Fruit fly (Drosophila melanogaster) whole organism, embryonic: ENCODE measurements around the gene CG14961.

Experiments
- ATbp ChIP-seq: fragments of 200-800 bp; sonication (Bioruptor generic); optimal IDR thresholded peaks from 2 replicates; lab custom pipeline; 2017; ENCODE audit warnings: missing biosample characterization, mild to moderate bottlenecking, missing genetic modification characterization, missing genetic modification reagents
- Bdp1 ChIP-seq: fragments of 200-800 bp; sonication (Bioruptor generic); optimal IDR thresholded peaks from 3 replicates; lab custom pipeline; 2016; ENCODE audit warnings: missing biosample characterization, missing genetic modification characterization
- CG10462 ChIP-seq: fragments of 200-800 bp; sonication (Bioruptor generic); optimal IDR thresholded peaks from 2 replicates; lab custom pipeline; 2016; ENCODE audit warnings: missing biosample characterization, missing genetic modification characterization
- CG10654 ChIP-seq: fragments of 200-800 bp; sonication (Bioruptor generic); optimal IDR thresholded peaks from 2 replicates; lab custom pipeline; 2016; ENCODE audit warnings: missing biosample characterization, missing genetic modification characterization
- CG11085 ChIP-seq: fragments of 200-800 bp; sonication (Bioruptor generic); IDR thresholded peaks from 2 replicates; pipeline ENCODE4 v1.3.6; 2022; ENCODE audit warnings: missing biosample characterization, missing genetic modification characterization
- CG11093 ChIP-seq: fragments of 200-800 bp; sonication (Bioruptor generic); IDR thresholded peaks from 3 replicates; pipeline ENCODE4 v1.3.6; 2022; ENCODE audit warnings: missing biosample characterization, missing genetic modification characterization
- CG11456 ChIP-seq: fragments of 200-800 bp; sonication (Bioruptor generic); IDR thresholded peaks from 3 replicates; pipeline ENCODE4 v1.3.6; 2022; ENCODE audit warnings: missing biosample characterization, missing genetic modification characterization
- CG13296 ChIP-seq: fragments of 200-800 bp; sonication (Bioruptor generic); optimal IDR thresholded peaks from 3 replicates; lab custom pipeline; 2018; ENCODE audit warnings: missing biosample characterization, mild to moderate bottlenecking, missing genetic modification characterization
- CG13424 ChIP-seq: fragments of 200-800 bp; sonication (Bioruptor generic); optimal IDR thresholded peaks from 2 replicates; lab custom pipeline; 2019; ENCODE audit warnings: missing biosample characterization, mild to moderate bottlenecking, missing genetic modification characterization, moderate library complexity
- CG14014 ChIP-seq: fragments of 200-800 bp; sonication (Bioruptor generic); IDR thresholded peaks from 2 replicates; pipeline ENCODE4 v1.3.6; 2022; ENCODE audit warnings: missing biosample characterization, missing genetic modification characterization
- CG15696 ChIP-seq: fragments of 200-800 bp; sonication (Bioruptor generic); optimal IDR thresholded peaks from 2 replicates; lab custom pipeline; 2019; ENCODE audit warnings: missing biosample characterization, mild to moderate bottlenecking, missing genetic modification characterization, moderate library complexity
- CG16779 ChIP-seq: fragments of 200-800 bp; sonication (Bioruptor generic); IDR thresholded peaks from 2 replicates; pipeline ENCODE4 v1.3.6; 2022; ENCODE audit warnings: missing biosample characterization, missing genetic modification characterization
- CG17568 ChIP-seq: fragments of 200-800 bp; sonication (Bioruptor generic); optimal IDR thresholded peaks from 2 replicates; lab custom pipeline; 2018; ENCODE audit warnings: missing biosample characterization, mild to moderate bottlenecking, missing genetic modification characterization, moderate library complexity
- CG17912 ChIP-seq: fragments of 200-800 bp; sonication (Bioruptor generic); optimal IDR thresholded peaks from 2 replicates; lab custom pipeline; 2018; ENCODE audit warnings: missing biosample characterization, mild to moderate bottlenecking, missing genetic modification characterization
- CG2129 ChIP-seq: fragments of 200-800 bp; sonication (Bioruptor generic); IDR thresholded peaks from 2 replicates; pipeline ENCODE4 v1.3.6; 2022; ENCODE audit warnings: missing biosample characterization, missing genetic modification characterization; ENCODE audit not compliant: partially characterized antibody
- CG2199 ChIP-seq: fragments of 200-800 bp; sonication (Bioruptor generic); IDR thresholded peaks from 3 replicates; pipeline ENCODE4 v1.3.6; 2022; ENCODE audit warnings: missing biosample characterization, missing genetic modification characterization
- CG30431 ChIP-seq: fragments of 200-800 bp; sonication (Bioruptor generic); optimal IDR thresholded peaks from 2 replicates; lab custom pipeline; 2017; ENCODE audit warnings: missing biosample characterization, missing genetic modification characterization
- CG3065 ChIP-seq: fragments of 200-800 bp; sonication (Bioruptor generic); optimal IDR thresholded peaks from 2 replicates; lab custom pipeline; 2016; ENCODE audit warnings: missing biosample characterization, missing genetic modification characterization
- CG33213 ChIP-seq: fragments of 200-800 bp; sonication (Bioruptor generic); optimal IDR thresholded peaks from 3 replicates; lab custom pipeline; 2016; ENCODE audit warnings: missing biosample characterization, missing genetic modification characterization
- CG33557 ChIP-seq: fragments of 200-800 bp; sonication (Bioruptor generic); optimal IDR thresholded peaks from 2 replicates; lab custom pipeline; 2019; ENCODE audit warnings: missing biosample characterization, mild to moderate bottlenecking, missing genetic modification characterization, moderate library complexity
- CG3407 ChIP-seq: fragments of 200-800 bp; sonication (Bioruptor generic); optimal IDR thresholded peaks from 2 replicates; lab custom pipeline; 2018; ENCODE audit warnings: missing biosample characterization, mild to moderate bottlenecking, missing genetic modification characterization
- CG34224 ChIP-seq: fragments of 200-800 bp; sonication (Bioruptor generic); IDR thresholded peaks from 3 replicates; pipeline ENCODE4 v1.3.6; 2022; ENCODE audit warnings: missing biosample characterization, missing genetic modification characterization; ENCODE audit not compliant: partially characterized antibody
- CG34376 ChIP-seq: fragments of 200-800 bp; sonication (Bioruptor generic); optimal IDR thresholded peaks from 2 replicates; lab custom pipeline; 2018; ENCODE audit warnings: missing biosample characterization, mild to moderate bottlenecking, missing genetic modification characterization
- CG4282 ChIP-seq: fragments of 200-800 bp; sonication (Bioruptor generic); optimal IDR thresholded peaks from 2 replicates; lab custom pipeline; 2016; ENCODE audit warnings: missing biosample characterization, missing genetic modification characterization
- CG5953 ChIP-seq: fragments of 200-800 bp; sonication (Bioruptor generic); IDR thresholded peaks from 2 replicates; pipeline ENCODE4 v1.3.6; 2022; ENCODE audit warnings: missing biosample characterization, missing genetic modification characterization
- CG6654 ChIP-seq: fragments of 200-800 bp; sonication (Bioruptor generic); optimal IDR thresholded peaks from 2 replicates; lab custom pipeline; 2017; ENCODE audit warnings: missing biosample characterization, mild to moderate bottlenecking, missing genetic modification characterization
- CG6854 ChIP-seq: fragments of 200-800 bp; sonication (Bioruptor generic); optimal IDR thresholded peaks from 3 replicates; lab custom pipeline; 2017; ENCODE audit warnings: missing biosample characterization, mild to moderate bottlenecking, missing genetic modification characterization
- CG9727 ChIP-seq: fragments of 200-800 bp; sonication (Bioruptor generic); optimal IDR thresholded peaks from 3 replicates; lab custom pipeline; 2017; ENCODE audit warnings: missing biosample characterization, mild to moderate bottlenecking, missing genetic modification characterization
- H2.0 ChIP-seq: fragments of 200-800 bp; sonication (Bioruptor generic); IDR thresholded peaks from 2 replicates; pipeline ENCODE4 v1.3.6; 2022; ENCODE audit warnings: missing biosample characterization, missing genetic modification characterization
- Hr3 ChIP-seq: fragments of 200-800 bp; sonication (Bioruptor generic); optimal IDR thresholded peaks from 3 replicates; lab custom pipeline; 2016; ENCODE audit warnings: missing biosample characterization, missing genetic modification characterization
- Lpt ChIP-seq: fragments of >200 bp; optimal IDR thresholded peaks from 2 replicates; lab custom pipeline; 2018; ENCODE audit warnings: missing biosample characterization, missing genetic modification characterization
- Nf-YA ChIP-seq: fragments of 200-800 bp; sonication (Bioruptor generic); IDR thresholded peaks from 2 replicates; pipeline ENCODE4 v1.3.6; 2022; ENCODE audit warnings: missing biosample characterization, missing genetic modification characterization
- Nf-YB ChIP-seq: fragments of 200-800 bp; sonication (Bioruptor generic); optimal IDR thresholded peaks from 3 replicates; lab custom pipeline; 2019; ENCODE audit warnings: missing biosample characterization, mild to moderate bottlenecking, missing genetic modification characterization, moderate library complexity
- Ptx1 ChIP-seq: fragments of 200-800 bp; sonication (Bioruptor generic); IDR thresholded peaks from 2 replicates; pipeline ENCODE4 v1.3.6; 2022; ENCODE audit warnings: missing biosample characterization, missing genetic modification characterization
- Sin3A ChIP-seq: fragments of >200 bp; optimal IDR thresholded peaks from 2 replicates; lab custom pipeline; 2018
- Xbp1 ChIP-seq: fragments of 200-800 bp; sonication (Bioruptor generic); optimal IDR thresholded peaks from 3 replicates; lab custom pipeline; 2016; ENCODE audit warnings: missing biosample characterization, mild to moderate bottlenecking, missing genetic modification characterization
- ac ChIP-seq: fragments of 200-800 bp; sonication (Bioruptor generic); optimal IDR thresholded peaks from 3 replicates; lab custom pipeline; 2017; ENCODE audit warnings: missing biosample characterization, mild to moderate bottlenecking, missing genetic modification characterization
- ara ChIP-seq: fragments of 200-800 bp; sonication (Bioruptor generic); IDR thresholded peaks from 2 replicates; pipeline ENCODE4 v1.3.6; 2022; ENCODE audit warnings: missing biosample characterization, missing genetic modification characterization
- ash1 ChIP-seq: fragments of 200-800 bp; sonication (Bioruptor generic); optimal IDR thresholded peaks from 2 replicates; lab custom pipeline; 2018; ENCODE audit warnings: missing biosample characterization, mild to moderate bottlenecking, missing genetic modification characterization
- danr ChIP-seq: fragments of 200-800 bp; sonication (Bioruptor generic); IDR thresholded peaks from 2 replicates; pipeline ENCODE4 v1.3.6; 2022; ENCODE audit warnings: missing biosample characterization, missing genetic modification characterization
- fd96Cb ChIP-seq: fragments of 200-800 bp; sonication (Bioruptor generic); optimal IDR thresholded peaks from 2 replicates; lab custom pipeline; 2018; ENCODE audit warnings: missing biosample characterization, mild to moderate bottlenecking, missing genetic modification characterization, moderate library complexity
- gcm ChIP-seq: fragments of 200-800 bp; sonication (Bioruptor generic); optimal IDR thresholded peaks from 2 replicates; lab custom pipeline; 2019; ENCODE audit warnings: missing biosample characterization, mild to moderate bottlenecking, missing genetic modification characterization, moderate library complexity
- hth ChIP-seq: fragments of >200 bp; optimal IDR thresholded peaks from 2 replicates; lab custom pipeline; 2017; ENCODE audit warnings: inconsistent platforms
- klu ChIP-seq: fragments of 200-800 bp; sonication (Bioruptor generic); IDR thresholded peaks from 2 replicates; pipeline ENCODE4 v1.3.6; 2022; ENCODE audit warnings: missing biosample characterization, missing genetic modification characterization
- lilli ChIP-seq: fragments of 200-800 bp; sonication (Bioruptor generic); optimal IDR thresholded peaks from 3 replicates; lab custom pipeline; 2016; ENCODE audit warnings: missing biosample characterization, missing genetic modification characterization
- nerfin-1 ChIP-seq: fragments of 200-800 bp; sonication (Bioruptor generic); optimal IDR thresholded peaks from 3 replicates; lab custom pipeline; 2019; ENCODE audit warnings: missing biosample characterization, mild to moderate bottlenecking, missing genetic modification characterization, moderate library complexity
- pan ChIP-seq, 4 experiments: fragments of >200 bp in 3 of 4; fragments of 200-800 bp in 1 of 4; sonication (Bioruptor generic) in 1 of 4; optimal IDR thresholded peaks in 3 of 4; IDR thresholded peaks in 1 of 4; 2 replicates each; pipeline versions ENCODE4 v1.3.6 to Lab custom; 2017 to 2022; ENCODE audit warnings: missing biosample characterization in 2 of 4, missing genetic modification characterization in 2 of 4, mixed read lengths in 1 of 4
- scrt ChIP-seq: fragments of 200-800 bp; sonication (Bioruptor generic); optimal IDR thresholded peaks from 2 replicates; lab custom pipeline; 2018; ENCODE audit warnings: missing biosample characterization, mild to moderate bottlenecking, missing genetic modification characterization, moderate library complexity
- sens ChIP-seq: fragments of 200-800 bp; sonication (Bioruptor generic); peaks from one replicate; lab custom pipeline; 2016; ENCODE audit warnings: missing biosample characterization, missing genetic modification characterization
- twi ChIP-seq: fragments of 200-800 bp; optimal IDR thresholded peaks from 2 replicates; lab custom pipeline; 2019; ENCODE audit warnings: missing biosample characterization, mild to moderate bottlenecking, missing genetic modification characterization, moderate library complexity

CG14961 gene

DNA sequence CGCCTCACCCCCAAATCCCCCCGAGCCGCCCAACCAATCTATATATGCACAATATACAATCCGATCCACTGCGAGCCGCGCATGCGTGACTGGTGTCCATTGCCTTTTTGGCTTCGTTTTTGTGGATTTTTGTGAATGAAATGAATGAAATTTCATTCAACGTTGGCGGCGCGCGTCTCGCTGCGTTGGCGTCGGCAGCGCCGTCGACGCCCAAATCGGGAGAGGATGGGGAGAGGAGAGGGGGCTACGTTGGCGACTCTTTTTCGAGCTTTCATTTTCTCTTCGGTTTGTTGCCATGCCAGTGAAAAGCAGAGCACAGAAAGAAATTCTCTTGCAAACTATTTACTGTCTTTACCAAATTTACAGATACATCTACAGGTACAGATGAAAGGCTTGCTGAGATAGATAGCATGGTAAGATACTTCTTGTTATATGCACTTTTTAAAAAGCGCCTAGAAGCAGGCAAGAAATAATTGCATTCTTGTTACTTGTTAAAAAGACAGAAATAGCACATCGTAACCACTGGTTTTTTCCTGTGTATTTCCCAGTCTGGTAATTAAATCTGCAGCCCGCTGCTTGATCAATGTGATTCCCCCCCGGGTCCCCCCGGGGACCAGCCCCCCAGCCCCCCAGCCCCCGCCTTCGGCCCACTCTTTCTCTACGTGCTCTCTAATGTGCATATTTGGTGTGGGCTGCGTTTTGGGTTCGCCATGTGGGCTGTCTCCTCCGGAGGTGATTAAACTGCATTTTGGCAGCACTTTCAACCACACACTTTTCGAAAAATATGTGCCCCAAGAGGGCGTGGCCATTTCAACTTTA lies 50.6 kb downstream of the CG14961 start (continued):
- TF ChIP-seq ac (GFP tag; lab: Kevin White, UChicago) (no peak), Lpt (no peak), CG10462 (GFP tag; lab: Kevin White, UChicago) (no peak), CG5953 (GFP tag; lab: Robert Waterston, UW) (0 out of 2 replicates have a peak, but pooled peaks have one; percentile 39), CG34376 (GFP tag; lab: Kevin White, UChicago) (no peak), CG14014 (GFP tag; lab: Robert Waterston, UW) (no peak), Nf-YA (no peak), CG10654 (GFP tag; lab: Kevin White, UChicago) (peak; percentile 19), CG13296 (GFP tag; lab: Kevin White, UChicago) (no peak), CG3065 (GFP tag; lab: Kevin White, UChicago) (no peak), CG6654 (no peak), Bdp1 (GFP tag; lab: Kevin White, UChicago) (no peak), CG33213 (no peak), CG15696 (tag; lab: Kevin White, UChicago) (no peak), Xbp1 (peak; percentile 48), CG17912 (GFP tag; lab: Kevin White, UChicago) (no peak), CG34224 (GFP tag; lab: Robert Waterston, UW) (no peak), nerfin-1 (tag; lab: Kevin White, UChicago) (peak; percentile 55), twi (tag; lab: Kevin White, UChicago) (peak; percentile 5), ash1 (no peak), pan (optimal IDR thresholded peaks at IDR 0.05; lab: Kevin White, UChicago) (no peak), pan (GFP tag; optimal IDR thresholded peaks at IDR 0.05 in 1 of 2, IDR thresholded peaks at IDR 0.05 in 1 of 2) (peak; percentile 39 to 40), CG2129 (no peak), H2.0 (GFP tag; lab: Robert Waterston, UW) (0 out of 2 replicates have a peak, but pooled peaks have one; percentile 13), CG11093 (0 out of 3 replicates have a peak, but pooled peaks have one; percentile 32), fd96Cb (tag; lab: Kevin White, UChicago) (peak; percentile 58), CG9727 (GFP tag; lab: Kevin White, UChicago) (peak; percentile 60), CG6854 (GFP tag; lab: Kevin White, UChicago) (no peak), CG3407 (GFP tag; lab: Kevin White, UChicago) (peak; percentile 40), Hr3 (no peak), scrt (GFP tag; lab: Kevin White, UChicago) (no peak), Sin3A (lab: Kevin White, UChicago) (no peak), CG11085 (GFP tag; lab: Robert Waterston, UW) (no peak), Nf-YB (peak; percentile 4), lilli (GFP tag; lab: Kevin White, UChicago) (no peak), CG13424 (tag; lab: Kevin White, UChicago) (peak; percentile 62), hth (lab: Kevin White, UChicago) (no peak), danr (GFP tag; lab: Robert Waterston, UW) (no peak), CG2199 (GFP tag; lab: Robert Waterston, UW) (peak; percentile 25; the same call in 1 of the 3 replicates), CG33557 (GFP tag; lab: Kevin White, UChicago) (no peak), CG30431 (GFP tag; lab: Kevin White, UChicago) (no peak), ara (GFP tag; lab: Robert Waterston, UW) (no peak), CG4282 (GFP tag; lab: Kevin White, UChicago) (no peak), ATbp (GFP tag; lab: Kevin White, UChicago) (peak; percentile 69), Ptx1 (GFP tag; lab: Robert Waterston, UW) (peak; percentile 60; the same call in 1 of the 2 replicates), CG17568 (GFP tag; lab: Kevin White, UChicago) (no peak), sens (peak; percentile 89), klu (GFP tag; lab: Robert Waterston, UW) (no peak), CG11456 (GFP tag; lab: Robert Waterston, UW) (no peak), CG16779 (GFP tag; lab: Robert Waterston, UW) (no peak), gcm (GFP tag; lab: Kevin White, UChicago) (peak; percentile 14)
